Worm (Caenorhabditis elegans): ENCODE results near the gene srt-39.

- TF ChIP-seq snpc-4 (tag; optimal IDR thresholded peaks at IDR 0.05): no peak
- no peak for TF ChIP-seq sma-9 (GFP tag; optimal IDR thresholded peaks at IDR 0.05)
- no peak for TF ChIP-seq sma-9 (tag; optimal IDR thresholded peaks at IDR 0.05)
- TF ChIP-seq alr-1 (tag; optimal IDR thresholded peaks at IDR 0.05): no peak
- no peak for TF ChIP-seq unc-62 (GFP tag; optimal IDR thresholded peaks at IDR 0.05)
- no peak for TF ChIP-seq ztf-11 (tag; optimal IDR thresholded peaks at IDR 0.05)
- no peak for TF ChIP-seq mdl-1 (tag; optimal IDR thresholded peaks at IDR 0.05)
- TF ChIP-seq elt-3 (tag; optimal IDR thresholded peaks at IDR 0.05): no peak
- no peak for TF ChIP-seq nhr-12 (tag; optimal IDR thresholded peaks at IDR 0.05)
- no peak for TF ChIP-seq nhr-237 (tag; optimal IDR thresholded peaks at IDR 0.05)
- no peak for TF ChIP-seq egl-27 (tag; optimal IDR thresholded peaks at IDR 0.05)
- TF ChIP-seq nhr-77 (tag; optimal IDR thresholded peaks at IDR 0.05): no peak
- TF ChIP-seq nhr-25 (tag; optimal IDR thresholded peaks at IDR 0.05): no peak
Measured at ce11 chrV:12470324-12470723, 14.4 kb upstream of the srt-39 start.

Data from whole organism, L2 larva.